Fruit fly (Drosophila melanogaster): ENCODE results near the gene nst.

DNA sequence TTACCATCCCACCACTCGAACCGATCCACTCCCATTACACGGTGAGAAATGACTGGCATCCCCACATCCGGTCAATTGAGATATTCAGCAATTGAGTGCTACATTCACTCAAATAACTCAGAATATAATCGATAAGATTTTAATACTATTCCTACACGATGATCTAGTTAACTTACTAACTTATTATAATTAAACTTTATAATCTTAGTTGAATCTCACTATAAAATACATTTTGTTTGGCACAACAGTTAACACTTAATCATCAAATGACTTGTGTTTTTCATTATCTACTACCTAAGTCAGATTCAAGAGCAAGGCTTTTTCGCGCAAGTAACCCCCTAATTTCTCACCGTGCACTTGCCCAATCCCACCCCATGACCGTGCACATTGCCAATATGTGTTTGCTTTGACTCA, 34.7 kb downstream of the nst start:
- TF ChIP-seq Dll (optimal IDR thresholded peaks at IDR 0.05) (no peak), CG8478 (optimal IDR thresholded peaks at IDR 0.05) (no peak), pan (optimal IDR thresholded peaks at IDR 0.05) (no peak), usp (GFP tag; optimal IDR thresholded peaks at IDR 0.05) (no peak), psq (optimal IDR thresholded peaks at IDR 0.05) (no peak)

Data from whole organism.